Worm (Caenorhabditis elegans) whole organism, young adult: ENCODE data around the gene F35F10.13.

ENCODE experiments used
- C17E4.6 ChIP-seq: fragments of 200-800 bp; sonication (Bioruptor generic); IDR thresholded peaks from 2 replicates; pipeline ENCODE4 v1.3.6; 2022; ENCODE audit warnings: missing genetic modification reagents, missing genetic modification characterization, missing compliant biosample characterization
- F57A8.1 ChIP-seq: fragments of 200-800 bp; sonication (Bioruptor generic); optimal IDR thresholded peaks from 2 replicates; lab custom pipeline; 2018; ENCODE audit warnings: mild to moderate bottlenecking, missing genetic modification characterization, moderate library complexity, missing compliant biosample characterization
- F57C9.4 ChIP-seq: sonication (generic microtip); optimal IDR thresholded peaks from 2 replicates; lab custom pipeline; 2017; ENCODE audit warnings: mild to moderate bottlenecking, missing genetic modification characterization, missing compliant biosample characterization
- K11D2.4 ChIP-seq: fragments of 200-800 bp; sonication (Bioruptor generic); IDR thresholded peaks from 2 replicates; pipeline ENCODE4 v1.3.6; 2022; ENCODE audit warnings: missing genetic modification reagents, missing genetic modification characterization, missing compliant biosample characterization
- T07F8.4 ChIP-seq: sonication (generic microtip); optimal IDR thresholded peaks from 2 replicates; lab custom pipeline; 2016; ENCODE audit warnings: mild to moderate bottlenecking, missing genetic modification characterization, moderate library complexity, missing compliant biosample characterization
- T26A5.8 ChIP-seq: sonication (generic microtip); optimal IDR thresholded peaks from 2 replicates; lab custom pipeline; 2016; ENCODE audit warnings: missing genetic modification characterization, missing compliant biosample characterization
- attf-3 ChIP-seq: fragments of 200-800 bp; sonication (Bioruptor generic); conservative IDR thresholded peaks from 2 replicates; pipeline ENCODE4 v1.3.6; 2022; ENCODE audit warnings: missing genetic modification reagents, missing genetic modification characterization, missing compliant biosample characterization
- bed-1 ChIP-seq: fragments of 200-800 bp; sonication (Bioruptor generic); IDR thresholded peaks from 2 replicates; pipeline ENCODE4 v1.3.6; 2022; ENCODE audit warnings: missing genetic modification reagents, missing genetic modification characterization, missing compliant biosample characterization
- ccch-3 ChIP-seq: fragments of 200-800 bp; sonication (Bioruptor generic); optimal IDR thresholded peaks from 2 replicates; lab custom pipeline; 2018; ENCODE audit warnings: mild to moderate bottlenecking, missing genetic modification characterization, missing compliant biosample characterization
- cebp-1 ChIP-seq, 2 experiments: fragments of 200-800 bp in 1 of 2; sonication (Bioruptor generic) in 1 of 2; sonication (generic microtip) in 1 of 2; IDR thresholded peaks in 1 of 2; optimal IDR thresholded peaks in 1 of 2; 2 replicates each; pipeline versions ENCODE4 v1.3.6 to Lab custom; 2017 to 2022; ENCODE audit warnings: missing compliant biosample characterization in 2 of 2, missing genetic modification characterization in 2 of 2, mild to moderate bottlenecking in 1 of 2, missing genetic modification reagents in 1 of 2, moderate library complexity in 1 of 2
- ceh-100 ChIP-seq: fragments of 200-800 bp; sonication (Bioruptor generic); IDR thresholded peaks from 2 replicates; pipeline ENCODE4 v1.3.6; 2022; ENCODE audit warnings: missing genetic modification reagents, missing genetic modification characterization, missing compliant biosample characterization
- ceh-27 ChIP-seq: fragments of 200-800 bp; sonication (Bioruptor generic); optimal IDR thresholded peaks from 2 replicates; lab custom pipeline; 2018; ENCODE audit warnings: mild to moderate bottlenecking, missing genetic modification characterization, moderate library complexity, missing compliant biosample characterization
- dpff-1 ChIP-seq: sonication (generic microtip); optimal IDR thresholded peaks from 2 replicates; lab custom pipeline; 2017; ENCODE audit warnings: mild to moderate bottlenecking, missing genetic modification characterization, missing compliant biosample characterization
- egl-44 ChIP-seq: fragments of 200-800 bp; sonication (Bioruptor generic); IDR thresholded peaks from 2 replicates; pipeline ENCODE4 v1.3.6; 2022; ENCODE audit warnings: missing genetic modification reagents, missing genetic modification characterization, missing compliant biosample characterization
- ekl-4 ChIP-seq: fragments of 200-800 bp; sonication (Bioruptor generic); IDR thresholded peaks from 2 replicates; pipeline ENCODE4 v1.3.6; 2022; ENCODE audit warnings: missing genetic modification reagents, missing genetic modification characterization, missing compliant biosample characterization
- fkh-3 ChIP-seq: sonication (generic microtip); optimal IDR thresholded peaks from 2 replicates; lab custom pipeline; 2016; ENCODE audit warnings: mild to moderate bottlenecking, missing genetic modification characterization, missing compliant biosample characterization
- gei-17 ChIP-seq: fragments of 200-800 bp; sonication (Bioruptor generic); optimal IDR thresholded peaks from 2 replicates; lab custom pipeline; 2018; ENCODE audit warnings: mild to moderate bottlenecking, missing genetic modification characterization, missing compliant biosample characterization
- hlh-12 ChIP-seq: sonication (generic microtip); optimal IDR thresholded peaks from 2 replicates; lab custom pipeline; 2016; ENCODE audit warnings: missing genetic modification characterization, missing compliant biosample characterization
- hmg-1.2 ChIP-seq: fragments of 200-800 bp; sonication (Bioruptor generic); IDR thresholded peaks from 2 replicates; pipeline ENCODE4 v1.3.6; 2022; ENCODE audit warnings: missing genetic modification reagents, missing genetic modification characterization, missing compliant biosample characterization
- hmg-20 ChIP-seq: fragments of 200-800 bp; sonication (Bioruptor generic); IDR thresholded peaks from 2 replicates; pipeline ENCODE4 v1.3.6; 2022; ENCODE audit warnings: missing genetic modification reagents, missing genetic modification characterization, missing compliant biosample characterization
- hrde-1 ChIP-seq: sonication (generic microtip); optimal IDR thresholded peaks from 2 replicates; lab custom pipeline; 2016; ENCODE audit warnings: missing genetic modification characterization, mild to moderate bottlenecking, missing compliant biosample characterization, moderate library complexity, missing genotype, missing genetic modification reagents, borderline replicate concordance
- let-607 ChIP-seq, 2 experiments: fragments of 200-800 bp in 1 of 2; sonication (Bioruptor generic) in 1 of 2; sonication (generic microtip) in 1 of 2; optimal IDR thresholded peaks; 2 replicates each; lab custom pipeline; 2016 to 2018; ENCODE audit warnings: mild to moderate bottlenecking in 2 of 2, missing compliant biosample characterization in 2 of 2, missing genetic modification characterization in 2 of 2, moderate library complexity in 2 of 2, missing genotype in 1 of 2
- lin-35 ChIP-seq, 3 experiments: fragments of 150-350 bp in 2 of 3; sonication (generic microtip) in 1 of 3; optimal IDR thresholded peaks; 2 replicates each; lab custom pipeline; 2014 to 2018; ENCODE audit warnings: missing biosample characterization in 3 of 3, missing genetic modification characterization in 3 of 3, missing genetic modification reagents in 3 of 3
- lin-54 ChIP-seq: fragments of 200-800 bp; sonication (Bioruptor generic); optimal IDR thresholded peaks from 2 replicates; lab custom pipeline; 2018; ENCODE audit warnings: mild to moderate bottlenecking, missing genetic modification characterization, missing compliant biosample characterization
- lsl-1 ChIP-seq: fragments of 200-800 bp; sonication (Bioruptor generic); optimal IDR thresholded peaks from 2 replicates; lab custom pipeline; 2018; ENCODE audit warnings: mild to moderate bottlenecking, missing genetic modification characterization, moderate library complexity, missing compliant biosample characterization
- madf-3 ChIP-seq: fragments of 200-800 bp; sonication (Bioruptor generic); IDR thresholded peaks from 2 replicates; pipeline ENCODE4 v1.3.6; 2022; ENCODE audit warnings: missing genetic modification reagents, missing genetic modification characterization, missing compliant biosample characterization
- nhr-179 ChIP-seq: sonication (generic microtip); optimal IDR thresholded peaks from 2 replicates; lab custom pipeline; 2016; ENCODE audit warnings: mild to moderate bottlenecking, missing genetic modification characterization, missing compliant biosample characterization
- repo-1 ChIP-seq: sonication (generic microtip); optimal IDR thresholded peaks from 2 replicates; lab custom pipeline; 2017; ENCODE audit warnings: mild to moderate bottlenecking, missing genetic modification characterization, missing compliant biosample characterization
- snpc-1.3 ChIP-seq: sonication (generic microtip); optimal IDR thresholded peaks from 2 replicates; lab custom pipeline; 2017; ENCODE audit warnings: missing genetic modification characterization, mild to moderate bottlenecking, missing compliant biosample characterization, antibody characterized with exemption, moderate library complexity, missing genotype, missing genetic modification reagents; ENCODE audit not compliant: insufficient read depth
- snpc-3.4 ChIP-seq: sonication (generic microtip); optimal IDR thresholded peaks from 2 replicates; lab custom pipeline; 2017; ENCODE audit warnings: missing genetic modification characterization, mild to moderate bottlenecking, missing compliant biosample characterization, antibody characterized with exemption, moderate library complexity, missing genotype, missing genetic modification reagents
- zim-3 ChIP-seq: sonication (generic microtip); optimal IDR thresholded peaks from 2 replicates; lab custom pipeline; 2017; ENCODE audit warnings: mild to moderate bottlenecking, missing genetic modification characterization, moderate library complexity, missing compliant biosample characterization
- ztf-22 ChIP-seq: fragments of 200-800 bp; sonication (Bioruptor generic); optimal IDR thresholded peaks from 2 replicates; lab custom pipeline; 2018; ENCODE audit warnings: mild to moderate bottlenecking, missing genetic modification characterization, moderate library complexity, missing compliant biosample characterization
- ztf-28 ChIP-seq: fragments of 200-800 bp; sonication (Bioruptor generic); IDR thresholded peaks from 2 replicates; pipeline ENCODE4 v1.3.6; 2022; ENCODE audit warnings: missing genetic modification reagents, missing genetic modification characterization, missing compliant biosample characterization

Gene F35F10.13

DNA sequence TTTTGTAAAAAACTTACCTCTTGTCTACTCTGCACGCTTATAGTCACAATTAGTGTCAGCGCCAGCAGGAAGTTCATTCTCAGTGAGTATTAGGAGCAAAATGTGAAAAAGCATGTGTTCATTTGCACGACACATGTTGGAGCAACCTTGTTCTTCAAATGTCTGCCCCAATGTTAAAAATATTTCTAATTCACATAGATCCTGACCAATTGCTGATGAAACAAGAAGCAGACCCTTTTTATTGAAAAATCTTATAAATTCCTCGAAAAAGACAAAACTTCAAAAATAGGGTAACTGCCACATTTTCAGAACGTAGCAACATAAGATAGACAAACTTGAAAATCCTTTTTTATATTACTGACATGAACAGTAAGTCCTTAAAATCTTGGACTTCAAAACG lies 5.3 kb upstream of the F35F10.13 start, which contains the start of gene C17B7.8:
C17B7.8 (minus strand) TSS at position 101 of the 400 bp plus-strand sequence.
- TF ChIP-seq hlh-12 (tag; lab: Kevin White, UChicago) = no peak
- no peak for TF ChIP-seq lsl-1
- no peak for TF ChIP-seq lin-35 (GFP tag; optimal IDR thresholded peaks at IDR 0.05; lab: Kevin White, UChicago)
- no peak for TF ChIP-seq ccch-3 (GFP tag; lab: Kevin White, UChicago)
- TF ChIP-seq let-607 (tag; optimal IDR thresholded peaks at IDR 0.05; lab: Kevin White, UChicago) = no peak
- TF ChIP-seq hrde-1 (tag; lab: Kevin White, UChicago) = no peak
- no peak for TF ChIP-seq snpc-3.4 (tag; lab: Kevin White, UChicago)
- no peak for TF ChIP-seq hmg-1.2 (GFP tag; lab: Robert Waterston, UW)
- TF ChIP-seq zim-3 (tag; lab: Kevin White, UChicago) = no peak
- TF ChIP-seq F57A8.1 = no peak
- no peak for TF ChIP-seq ekl-4 (GFP tag; lab: Robert Waterston, UW)
- no peak for TF ChIP-seq nhr-179
- TF ChIP-seq egl-44 (GFP tag; lab: Robert Waterston, UW) = no peak
- no peak for TF ChIP-seq repo-1 (tag; lab: Kevin White, UChicago)
- TF ChIP-seq lin-54 (GFP tag; lab: Kevin White, UChicago) = no peak
- no peak for TF ChIP-seq C17E4.6 (GFP tag; lab: Robert Waterston, UW)
- no peak for TF ChIP-seq F57C9.4 (tag; lab: Kevin White, UChicago)
- no peak for TF ChIP-seq gei-17
- TF ChIP-seq, all 124 proteins: peak for 0

DNA sequence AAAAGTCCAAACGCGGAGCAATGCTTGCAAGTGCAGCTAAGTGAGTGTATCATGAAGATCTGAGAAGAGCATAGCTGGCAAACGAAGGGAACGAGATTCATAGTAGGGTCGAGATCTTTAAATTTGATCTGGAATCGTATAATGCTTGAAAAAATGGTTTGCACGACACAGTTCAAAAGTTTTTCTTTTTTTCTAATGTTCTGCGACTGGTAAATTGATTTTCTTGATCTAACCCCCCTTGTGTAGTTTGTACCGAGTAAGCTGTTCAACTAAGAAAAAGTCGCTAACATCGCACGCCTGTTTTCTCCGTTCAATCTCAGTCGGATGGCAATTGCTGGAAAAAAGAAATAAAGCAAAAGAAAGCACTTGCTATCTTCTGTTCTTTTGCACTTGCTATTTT lies 1.6 kb upstream of the F35F10.13 start, which contains the start of gene C17B7.14:
C17B7.14 (minus strand) TSS at position 101 of the 400 bp plus-strand sequence.
- TF ChIP-seq attf-3 (GFP tag; lab: Robert Waterston, UW) (no peak), dpff-1 (tag; lab: Kevin White, UChicago) (no peak), fkh-3 (tag; lab: Kevin White, UChicago) (no peak), T07F8.4 (tag; lab: Kevin White, UChicago) (no peak), ztf-22 (GFP tag; lab: Kevin White, UChicago) (no peak), K11D2.4 (no peak), T26A5.8 (no peak), ceh-27 (no peak), cebp-1 (GFP tag; IDR thresholded peaks at IDR 0.05; lab: Robert Waterston, UW) (no peak), cebp-1 (tag; optimal IDR thresholded peaks at IDR 0.05; lab: Kevin White, UChicago) (no peak)
- TF ChIP-seq, all 124 proteins: peak for 0

DNA sequence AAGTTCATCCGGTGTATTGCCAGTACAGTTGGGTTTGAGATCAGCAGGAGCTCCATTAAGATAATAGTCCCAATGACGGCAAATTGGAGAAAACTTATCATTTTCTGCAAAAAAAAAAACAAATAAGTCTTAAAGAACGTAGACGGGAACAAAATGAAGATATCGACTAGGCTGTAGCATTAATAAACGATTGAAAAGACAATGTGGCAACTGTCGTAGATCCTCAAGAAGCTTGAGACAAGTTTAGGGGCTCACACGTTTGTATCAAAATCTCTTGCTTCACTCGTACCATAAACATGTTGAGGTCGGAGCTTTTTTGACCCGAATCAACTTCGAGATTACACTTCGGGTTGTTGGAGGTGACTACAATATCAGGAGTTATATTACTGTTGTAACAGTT lies 1.1 kb upstream of the F35F10.13 start, which contains the start of gene F35F10.14:
F35F10.14 (minus strand) TSS at position 101 of the 400 bp plus-strand sequence.
- TF ChIP-seq T07F8.4 (tag; lab: Kevin White, UChicago) (no peak), lin-35 (GFP tag; optimal IDR thresholded peaks at IDR 0.05; lab: Kevin White, UChicago) (no peak), ztf-28 (GFP tag; lab: Robert Waterston, UW) (0 out of 2 replicates have a peak, but pooled peaks have one; percentile 26)

DNA sequence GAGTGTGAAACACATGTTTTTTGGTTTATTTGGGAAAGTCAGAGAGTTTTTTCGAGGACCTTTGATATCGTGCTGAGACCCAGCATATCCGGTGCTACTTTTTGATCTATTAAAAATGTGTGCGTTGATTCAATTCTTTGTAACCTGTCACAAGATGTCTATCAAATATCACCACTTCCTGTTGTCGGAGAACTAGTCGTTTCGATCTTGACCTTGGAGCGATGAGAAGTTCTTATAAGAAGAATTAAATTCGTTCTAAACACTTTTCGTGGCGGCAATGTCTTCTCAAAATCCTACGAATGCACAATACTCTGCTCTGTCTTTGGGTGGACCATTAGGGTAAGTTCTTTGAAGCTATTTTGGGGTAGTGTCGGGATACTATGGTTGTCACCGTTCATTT lies 2.8 kb downstream of the F35F10.13 start, which contains the start of gene F35F10.1:
F35F10.1 (plus strand) TSS at position 200 of the 400 bp plus-strand sequence.
- TF ChIP-seq snpc-1.3 (tag; lab: Kevin White, UChicago) (no peak), ceh-100 (GFP tag; lab: Robert Waterston, UW) (no peak), hmg-20 (no peak), madf-3 (GFP tag; lab: Robert Waterston, UW) (0 out of 2 replicates have a peak, but pooled peaks have one; percentile 50), bed-1 (GFP tag; lab: Robert Waterston, UW) (0 out of 2 replicates have a peak, but pooled peaks have one; percentile 84)
